Worm (Caenorhabditis elegans) whole organism, L4 larva: ENCODE results near the gene ilcr-1.

Experiments used
- D1046.2 ChIP-seq: fragments of 200-800 bp; sonication (Bioruptor generic); IDR thresholded peaks from 2 replicates; pipeline ENCODE4 v1.3.6; 2022; ENCODE audit warnings: missing genetic modification characterization, missing compliant biosample characterization
- F10B5.3 ChIP-seq: sonication (generic microtip); optimal IDR thresholded peaks from 2 replicates; lab custom pipeline; 2016; ENCODE audit warnings: mild to moderate bottlenecking, missing genetic modification characterization, missing compliant biosample characterization
- F26F4.8 ChIP-seq: fragments of 200-800 bp; sonication (Bioruptor generic); conservative IDR thresholded peaks from 2 replicates; pipeline ENCODE4 v1.3.6; 2022; ENCODE audit warnings: missing genetic modification characterization, missing compliant biosample characterization
- F44E2.7 ChIP-seq: fragments of 200-800 bp; sonication (Bioruptor generic); IDR thresholded peaks from 2 replicates; pipeline ENCODE4 v2.1.2; 2022; ENCODE audit warnings: missing genetic modification characterization, missing compliant biosample characterization
- F49E8.2 ChIP-seq: sonication (generic microtip); optimal IDR thresholded peaks from 2 replicates; lab custom pipeline; 2016; ENCODE audit warnings: missing compliant biosample characterization, mild to moderate bottlenecking, missing genetic modification characterization, borderline replicate concordance
- R02D3.7 ChIP-seq: fragments of 150-350 bp; sonication (generic microtip); optimal IDR thresholded peaks from 3 replicates; lab custom pipeline; 2014; ENCODE audit warnings: missing biosample characterization, missing genetic modification characterization
- T20F7.1 ChIP-seq: fragments of 200-800 bp; sonication (Bioruptor generic); optimal IDR thresholded peaks from 2 replicates; lab custom pipeline; 2018; ENCODE audit warnings: mild to moderate bottlenecking, missing genetic modification characterization, missing compliant biosample characterization
- Y48G9A.11 ChIP-seq: fragments of 200-800 bp; sonication (Bioruptor generic); IDR thresholded peaks from 2 replicates; pipeline ENCODE4 v1.3.6; 2022; ENCODE audit warnings: missing genetic modification reagents, missing genetic modification characterization, missing compliant biosample characterization
- Y75B8A.6 ChIP-seq: fragments of 200-800 bp; sonication (Bioruptor generic); IDR thresholded peaks from 2 replicates; pipeline ENCODE4 v1.3.6; 2022; ENCODE audit warnings: missing genetic modification reagents, missing genetic modification characterization, missing compliant biosample characterization
- ZK337.2 ChIP-seq: fragments of 200-800 bp; sonication (Bioruptor generic); IDR thresholded peaks from 2 replicates; pipeline ENCODE4 v1.3.6; 2022; ENCODE audit warnings: missing genetic modification reagents, missing genetic modification characterization, missing compliant biosample characterization
- ZK546.5 ChIP-seq, 2 experiments: sonication (generic microtip); optimal IDR thresholded peaks; 2 replicates each; lab custom pipeline; 2017; ENCODE audit warnings: missing biosample characterization in 2 of 2, missing genetic modification characterization in 2 of 2
- aha-1 ChIP-seq: fragments of 150-350 bp; peaks from one replicate; lab custom pipeline; 2014; ENCODE audit warnings: missing biosample characterization, missing genetic modification characterization
- ceh-20 ChIP-seq: fragments of 200-800 bp; sonication (Bioruptor generic); IDR thresholded peaks from 2 replicates; pipeline ENCODE4 v1.3.6; 2022; ENCODE audit warnings: missing genetic modification reagents, missing genetic modification characterization, missing compliant biosample characterization
- ceh-62 ChIP-seq: sonication (generic microtip); optimal IDR thresholded peaks from 2 replicates; lab custom pipeline; 2017; ENCODE audit warnings: missing biosample characterization, missing genetic modification characterization
- ceh-82 ChIP-seq: sonication (generic microtip); optimal IDR thresholded peaks from 2 replicates; lab custom pipeline; 2017; ENCODE audit warnings: missing biosample characterization, missing genetic modification characterization
- cey-2 ChIP-seq: sonication (generic microtip); optimal IDR thresholded peaks from 3 replicates; lab custom pipeline; 2017; ENCODE audit warnings: missing genetic modification characterization, mild to moderate bottlenecking, missing compliant biosample characterization, antibody characterized with exemption, borderline replicate concordance; ENCODE audit not compliant: insufficient read depth
- ctbp-1 ChIP-seq: fragments of 200-800 bp; sonication (Bioruptor generic); IDR thresholded peaks from 2 replicates; pipeline ENCODE4 v1.3.6; 2022; ENCODE audit warnings: missing genetic modification reagents, missing genetic modification characterization, missing compliant biosample characterization
- daf-19 ChIP-seq: fragments of 200-800 bp; sonication (Bioruptor generic); conservative IDR thresholded peaks from 2 replicates; pipeline ENCODE4 v1.3.6; 2022; ENCODE audit warnings: missing genetic modification characterization, missing compliant biosample characterization
- daf-8 ChIP-seq: fragments of 200-800 bp; sonication (Bioruptor generic); IDR thresholded peaks from 2 replicates; pipeline ENCODE4 v1.3.6; 2022; ENCODE audit warnings: missing genetic modification characterization, missing compliant biosample characterization
- dmd-6 ChIP-seq: fragments of 200-800 bp; sonication (Bioruptor generic); IDR thresholded peaks from 2 replicates; pipeline ENCODE4 v1.3.6; 2022; ENCODE audit warnings: missing genetic modification reagents, missing genetic modification characterization, missing compliant biosample characterization
- dmd-8 ChIP-seq: fragments of 200-800 bp; sonication (Bioruptor generic); IDR thresholded peaks from 2 replicates; pipeline ENCODE4 v1.3.6; 2022; ENCODE audit warnings: missing genetic modification characterization, missing compliant biosample characterization
- dmd-9 ChIP-seq: fragments of 200-800 bp; sonication (Bioruptor generic); IDR thresholded peaks from 2 replicates; pipeline ENCODE4 v1.3.6; 2022; ENCODE audit warnings: missing genetic modification reagents, missing genetic modification characterization, missing compliant biosample characterization
- duxl-1 ChIP-seq: sonication (generic microtip); optimal IDR thresholded peaks from 2 replicates; lab custom pipeline; 2016; ENCODE audit warnings: mild to moderate bottlenecking, missing genetic modification characterization, moderate library complexity, missing compliant biosample characterization; ENCODE audit not compliant: poor library complexity
- egl-27 ChIP-seq: sonication (generic microtip); optimal IDR thresholded peaks from 3 replicates; lab custom pipeline; 2017; ENCODE audit warnings: missing biosample characterization, missing genetic modification reagents, missing genetic modification characterization
- fkh-10 ChIP-seq: fragments of 150-350 bp; optimal IDR thresholded peaks from 2 replicates; lab custom pipeline; 2014; ENCODE audit warnings: missing biosample characterization, missing genetic modification reagents, missing genetic modification characterization
- hlh-11 ChIP-seq: fragments of 200-800 bp; sonication (Bioruptor generic); optimal IDR thresholded peaks from 2 replicates; lab custom pipeline; 2018; ENCODE audit warnings: mild to moderate bottlenecking, missing genetic modification characterization, missing compliant biosample characterization
- hlh-30 ChIP-seq: sonication (generic microtip); optimal IDR thresholded peaks from 2 replicates; lab custom pipeline; 2017; ENCODE audit warnings: antibody characterized with exemption, mild to moderate bottlenecking, missing genetic modification characterization, missing compliant biosample characterization; ENCODE audit not compliant: insufficient read depth
- lin-15B ChIP-seq: fragments of 150-350 bp; sonication (generic microtip); optimal IDR thresholded peaks from 3 replicates; lab custom pipeline; 2014; ENCODE audit warnings: missing biosample characterization, missing genetic modification characterization
- lir-3 ChIP-seq: sonication (generic microtip); optimal IDR thresholded peaks from 2 replicates; lab custom pipeline; 2016; ENCODE audit warnings: mild to moderate bottlenecking, missing genetic modification characterization, missing compliant biosample characterization
- mdl-1 ChIP-seq, 2 experiments: fragments of 150-350 bp in 1 of 2; sonication (generic microtip) in 1 of 2; optimal IDR thresholded peaks; 2 replicates each; lab custom pipeline; 2014 to 2017; ENCODE audit warnings: missing biosample characterization in 2 of 2, missing genetic modification characterization in 2 of 2
- nhr-11 ChIP-seq: fragments of 150-350 bp; optimal IDR thresholded peaks from 2 replicates; lab custom pipeline; 2014; ENCODE audit warnings: missing biosample characterization, missing genetic modification characterization
- nhr-111 ChIP-seq: fragments of 200-800 bp; sonication (Bioruptor generic); optimal IDR thresholded peaks from 2 replicates; lab custom pipeline; 2018; ENCODE audit warnings: mild to moderate bottlenecking, missing genetic modification characterization, missing compliant biosample characterization
- nhr-237 ChIP-seq: sonication (generic microtip); optimal IDR thresholded peaks from 2 replicates; lab custom pipeline; 2017; ENCODE audit warnings: missing biosample characterization, missing genetic modification characterization
- nhr-25 ChIP-seq: sonication (generic microtip); optimal IDR thresholded peaks from 2 replicates; lab custom pipeline; 2017; ENCODE audit warnings: missing genetic modification characterization, mild to moderate bottlenecking, missing compliant biosample characterization, antibody characterized with exemption, moderate library complexity, borderline replicate concordance; ENCODE audit not compliant: insufficient read depth
- nhr-28 ChIP-seq: fragments of 150-350 bp; optimal IDR thresholded peaks from 2 replicates; lab custom pipeline; 2014; ENCODE audit warnings: missing biosample characterization, missing genetic modification characterization
- nhr-76 ChIP-seq: fragments of 150-350 bp; optimal IDR thresholded peaks from 2 replicates; lab custom pipeline; 2014; ENCODE audit warnings: missing biosample characterization, missing genetic modification characterization
- nhr-77 ChIP-seq: fragments of 150-350 bp; optimal IDR thresholded peaks from 2 replicates; lab custom pipeline; 2014; ENCODE audit warnings: missing biosample characterization, missing genetic modification characterization
- php-3 ChIP-seq: fragments of 200-800 bp; sonication (Bioruptor generic); IDR thresholded peaks from 2 replicates; pipeline ENCODE4 v1.3.6; 2022; ENCODE audit warnings: missing genetic modification reagents, missing genetic modification characterization, missing compliant biosample characterization
- rbr-2 ChIP-seq: sonication (generic microtip); optimal IDR thresholded peaks from 2 replicates; lab custom pipeline; 2016; ENCODE audit warnings: missing genotype, missing genetic modification characterization, missing compliant biosample characterization
- sdz-12 ChIP-seq: fragments of 200-800 bp; sonication (Bioruptor generic); optimal IDR thresholded peaks from 2 replicates; lab custom pipeline; 2018; ENCODE audit warnings: mild to moderate bottlenecking, missing genetic modification characterization, missing compliant biosample characterization
- set-16 ChIP-seq: fragments of 200-800 bp; sonication (Bioruptor generic); IDR thresholded peaks from 2 replicates; pipeline ENCODE4 v1.3.6; 2022; ENCODE audit warnings: missing genetic modification reagents, missing genetic modification characterization, missing compliant biosample characterization
- snpc-1.2 ChIP-seq: fragments of 200-800 bp; sonication (Bioruptor generic); IDR thresholded peaks from 2 replicates; pipeline ENCODE4 v1.3.6; 2022; ENCODE audit warnings: missing genetic modification reagents, missing genetic modification characterization, missing compliant biosample characterization
- spr-1 ChIP-seq: sonication (generic microtip); optimal IDR thresholded peaks from 2 replicates; lab custom pipeline; 2016; ENCODE audit warnings: mild to moderate bottlenecking, missing genetic modification characterization, missing compliant biosample characterization
- spr-3 ChIP-seq: fragments of 200-800 bp; sonication (Bioruptor generic); optimal IDR thresholded peaks from 2 replicates; lab custom pipeline; 2018; ENCODE audit warnings: mild to moderate bottlenecking, missing genetic modification characterization, missing compliant biosample characterization
- unc-130 ChIP-seq: sonication (generic microtip); optimal IDR thresholded peaks from 2 replicates; lab custom pipeline; 2016; ENCODE audit warnings: missing genetic modification reagents, missing genetic modification characterization, missing compliant biosample characterization
- vab-7 ChIP-seq: fragments of 200-800 bp; sonication (Bioruptor generic); IDR thresholded peaks from 2 replicates; pipeline ENCODE4 v1.3.6; 2022; ENCODE audit warnings: missing genetic modification reagents, missing genetic modification characterization, missing compliant biosample characterization
- zag-1 ChIP-seq: fragments of 150-350 bp; optimal IDR thresholded peaks from 2 replicates; lab custom pipeline; 2014; ENCODE audit warnings: missing biosample characterization, missing genetic modification characterization
- zip-11 ChIP-seq: fragments of 200-800 bp; sonication (Bioruptor generic); IDR thresholded peaks from 2 replicates; pipeline ENCODE4 v1.3.6; 2022; ENCODE audit warnings: missing genetic modification characterization, missing compliant biosample characterization
- zip-2 ChIP-seq: fragments of 150-350 bp; optimal IDR thresholded peaks from 2 replicates; lab custom pipeline; 2014; ENCODE audit warnings: missing biosample characterization, missing genetic modification characterization
- ztf-11 ChIP-seq: fragments of 150-350 bp; optimal IDR thresholded peaks from 2 replicates; lab custom pipeline; 2014; ENCODE audit warnings: missing biosample characterization, missing genetic modification characterization
- ztf-7 ChIP-seq: fragments of 150-350 bp; optimal IDR thresholded peaks from 2 replicates; lab custom pipeline; 2014; ENCODE audit warnings: missing biosample characterization, missing genetic modification characterization

Gene ilcr-1

DNA sequence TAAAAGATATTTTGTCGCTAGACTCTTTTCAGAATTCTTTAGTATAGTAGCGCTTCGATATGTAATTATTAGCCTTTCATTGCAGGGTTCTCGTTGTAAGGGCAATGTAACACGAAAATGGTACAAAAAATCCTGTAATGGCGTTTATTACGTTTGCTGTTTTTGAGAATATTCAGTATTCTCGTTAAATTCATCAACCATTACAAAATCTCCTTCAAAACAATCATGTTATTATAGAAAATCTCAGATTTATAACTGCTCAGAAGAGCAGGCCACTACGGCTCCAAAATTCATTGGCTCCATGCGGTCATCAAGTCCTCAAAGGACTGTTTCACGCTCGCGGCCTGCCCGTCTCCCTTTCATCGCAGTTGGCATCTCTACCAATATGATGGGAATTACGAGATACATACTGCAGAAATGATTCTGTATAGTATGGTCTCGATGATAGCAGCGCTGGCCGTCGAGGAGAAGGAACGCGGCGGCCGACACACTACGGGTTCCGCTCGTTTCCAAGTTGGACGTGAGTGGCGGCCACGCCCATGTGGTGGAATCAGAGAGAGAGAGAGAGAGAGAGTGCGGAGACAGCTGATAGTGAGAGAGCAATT lies 50.5 kb downstream of the ilcr-1 start:
- TF ChIP-seq cey-2 (no peak), ceh-20 (GFP tag; lab: Robert Waterston, UW) (0 out of 2 replicates have a peak, but pooled peaks have one; percentile 50), duxl-1 (tag; lab: Kevin White, UChicago) (peak; percentile 85), sdz-12 (GFP tag; lab: Kevin White, UChicago) (no peak), T20F7.1 (GFP tag; lab: Kevin White, UChicago) (no peak), ztf-11 (tag; lab: Kevin White, UChicago) (no peak), aha-1 (peak; percentile 77), unc-130 (GFP tag; lab: Kevin White, UChicago) (peak; percentile 44), F10B5.3 (tag; lab: Kevin White, UChicago) (peak; percentile 71), zip-11 (GFP tag; lab: Robert Waterston, UW) (no peak), zag-1 (no peak), ztf-7 (no peak), hlh-30 (tag; lab: Kevin White, UChicago) (peak; percentile 61), nhr-237 (tag; lab: Kevin White, UChicago) (no peak), ceh-62 (tag; lab: Kevin White, UChicago) (no peak), spr-1 (tag; lab: Kevin White, UChicago) (peak; percentile 72), rbr-2 (tag; lab: Kevin White, UChicago) (peak; percentile 77), F49E8.2 (tag; lab: Kevin White, UChicago) (peak; percentile 96), dmd-8 (GFP tag; lab: Robert Waterston, UW) (peak; percentile 69; the same call in 1 of the 2 replicates), snpc-1.2 (peak; percentile 100), ctbp-1 (GFP tag; lab: Robert Waterston, UW) (no peak), D1046.2 (GFP tag; lab: Robert Waterston, UW) (no peak), F26F4.8 (GFP tag; lab: Robert Waterston, UW) (no peak), nhr-11 (tag; lab: Kevin White, UChicago) (no peak), php-3 (peak; percentile 71; the same call in 1 of the 2 replicates), nhr-111 (GFP tag; lab: Kevin White, UChicago) (peak; percentile 21), R02D3.7 (tag; lab: Kevin White, UChicago) (no peak), hlh-11 (tag; lab: Kevin White, UChicago) (peak; percentile 96), lin-15B (tag; lab: Kevin White, UChicago) (no peak), lir-3 (no peak), nhr-28 (tag; lab: Kevin White, UChicago) (no peak), F44E2.7 (GFP tag; lab: Robert Waterston, UW) (no peak), daf-19 (GFP tag; lab: Robert Waterston, UW) (0 out of 2 replicates have a peak, but pooled peaks have one; percentile 73), daf-8 (GFP tag; lab: Robert Waterston, UW) (no peak), ceh-82 (tag; lab: Kevin White, UChicago) (no peak), mdl-1 (tag; optimal IDR thresholded peaks at IDR 0.05; lab: Kevin White, UChicago) (peak; percentile 4 to 66), nhr-77 (tag; lab: Kevin White, UChicago) (no peak), egl-27 (no peak), ZK546.5 (tag; optimal IDR thresholded peaks at IDR 0.05; lab: Kevin White, UChicago) (no peak), dmd-6 (GFP tag; lab: Robert Waterston, UW) (peak; percentile 89), nhr-76 (tag; lab: Kevin White, UChicago) (no peak), vab-7 (GFP tag; lab: Robert Waterston, UW) (peak; percentile 43; the same call in 1 of the 2 replicates), Y48G9A.11 (peak; percentile 70), spr-3 (GFP tag; lab: Kevin White, UChicago) (peak; percentile 63), nhr-25 (tag; lab: Kevin White, UChicago) (no peak), zip-2 (no peak), Y75B8A.6 (GFP tag; lab: Robert Waterston, UW) (no peak), fkh-10 (no peak), dmd-9 (peak; percentile 53; the same call in 1 of the 2 replicates), set-16 (GFP tag; lab: Robert Waterston, UW) (no peak; the same call in 1 of the 2 replicates), ZK337.2 (GFP tag; lab: Robert Waterston, UW) (no peak)
